Worm (Caenorhabditis elegans) whole organism, late embryonic: ENCODE measurements around the gene dph-7.

ENCODE experiments used
- C08G9.2 ChIP-seq: sonication (generic microtip); optimal IDR thresholded peaks from 2 replicates; lab custom pipeline; 2016; ENCODE audit warnings: mild to moderate bottlenecking, missing genetic modification characterization, moderate library complexity, missing compliant biosample characterization
- F13H6.1 ChIP-seq: sonication (generic microtip); optimal IDR thresholded peaks from 2 replicates; lab custom pipeline; 2016; ENCODE audit warnings: missing genetic modification characterization, missing compliant biosample characterization
- K02D7.2 ChIP-seq: sonication (generic microtip); optimal IDR thresholded peaks from 2 replicates; lab custom pipeline; 2017; ENCODE audit warnings: mild to moderate bottlenecking, missing genetic modification characterization, missing compliant biosample characterization
- K09A11.1 ChIP-seq: sonication (generic microtip); optimal IDR thresholded peaks from 2 replicates; lab custom pipeline; 2017; ENCODE audit warnings: antibody characterized with exemption, mild to moderate bottlenecking, missing genetic modification characterization, missing compliant biosample characterization; ENCODE audit not compliant: insufficient read depth
- T23F11.4 ChIP-seq: fragments of 200-800 bp; sonication (Bioruptor generic); optimal IDR thresholded peaks from 2 replicates; lab custom pipeline; 2018; ENCODE audit warnings: mild to moderate bottlenecking, missing genetic modification characterization, missing compliant biosample characterization
- ahr-1 ChIP-seq: sonication (generic microtip); optimal IDR thresholded peaks from 2 replicates; lab custom pipeline; 2016; ENCODE audit warnings: missing genetic modification characterization, missing compliant biosample characterization
- ceh-14 ChIP-seq: sonication (generic microtip); optimal IDR thresholded peaks from 2 replicates; lab custom pipeline; 2016; ENCODE audit warnings: missing genotype, missing genetic modification characterization, missing compliant biosample characterization
- ceh-2 ChIP-seq: sonication (generic microtip); optimal IDR thresholded peaks from 2 replicates; lab custom pipeline; 2016; ENCODE audit warnings: missing genotype, missing genetic modification characterization, missing compliant biosample characterization
- ceh-24 ChIP-seq: sonication (generic microtip); optimal IDR thresholded peaks from 2 replicates; lab custom pipeline; 2016; ENCODE audit warnings: mild to moderate bottlenecking, missing genetic modification characterization, missing compliant biosample characterization
- ceh-30 ChIP-seq: fragments of 150-350 bp; optimal IDR thresholded peaks from 2 replicates; lab custom pipeline; 2014; ENCODE audit warnings: missing biosample characterization, missing genetic modification characterization
- ceh-31 ChIP-seq: sonication (generic microtip); optimal IDR thresholded peaks from 2 replicates; lab custom pipeline; 2016; ENCODE audit warnings: missing genetic modification characterization, missing compliant biosample characterization
- ceh-45 ChIP-seq: fragments of 200-800 bp; sonication (Bioruptor generic); IDR thresholded peaks from 2 replicates; pipeline ENCODE4 v1.3.6; 2022; ENCODE audit warnings: missing genetic modification reagents, missing genetic modification characterization, missing compliant biosample characterization
- ceh-48 ChIP-seq: sonication (generic microtip); optimal IDR thresholded peaks from 2 replicates; lab custom pipeline; 2016; ENCODE audit warnings: missing genetic modification characterization, inconsistent platforms, missing compliant biosample characterization
- dve-1 ChIP-seq: sonication (generic microtip); optimal IDR thresholded peaks from 2 replicates; lab custom pipeline; 2017; ENCODE audit warnings: antibody characterized with exemption, mild to moderate bottlenecking, missing genetic modification characterization, missing compliant biosample characterization
- elt-2 ChIP-seq: sonication (generic microtip); optimal IDR thresholded peaks from 2 replicates; lab custom pipeline; 2016; ENCODE audit warnings: missing genetic modification reagents, missing genetic modification characterization, missing compliant biosample characterization
- elt-4 ChIP-seq: sonication (generic microtip); optimal IDR thresholded peaks from 2 replicates; lab custom pipeline; 2016; ENCODE audit warnings: missing genetic modification characterization, missing compliant biosample characterization
- ets-4 ChIP-seq: sonication (generic microtip); optimal IDR thresholded peaks from 2 replicates; lab custom pipeline; 2016; ENCODE audit warnings: missing genetic modification characterization, missing compliant biosample characterization
- fkh-6 ChIP-seq: sonication (generic microtip); optimal IDR thresholded peaks from 2 replicates; lab custom pipeline; 2016; ENCODE audit warnings: missing genetic modification characterization, missing compliant biosample characterization
- gmeb-2 ChIP-seq: sonication (generic microtip); optimal IDR thresholded peaks from 2 replicates; lab custom pipeline; 2016; ENCODE audit warnings: missing genetic modification characterization, inconsistent platforms, missing compliant biosample characterization
- mec-3 ChIP-seq: sonication (generic microtip); optimal IDR thresholded peaks from 2 replicates; lab custom pipeline; 2016; ENCODE audit warnings: borderline replicate concordance, missing genetic modification characterization, missing compliant biosample characterization
- nfya-1 ChIP-seq: sonication (generic microtip); optimal IDR thresholded peaks from 2 replicates; lab custom pipeline; 2017; ENCODE audit warnings: missing genetic modification characterization, mild to moderate bottlenecking, missing compliant biosample characterization, antibody characterized with exemption, moderate library complexity
- nhr-11 ChIP-seq: fragments of 150-350 bp; optimal IDR thresholded peaks from 2 replicates; lab custom pipeline; 2014; ENCODE audit warnings: missing biosample characterization, missing genetic modification characterization
- nhr-232 ChIP-seq: sonication (generic microtip); optimal IDR thresholded peaks from 2 replicates; lab custom pipeline; 2016; ENCODE audit warnings: missing genetic modification characterization, missing compliant biosample characterization
- npax-4 ChIP-seq: sonication (generic microtip); optimal IDR thresholded peaks from 2 replicates; lab custom pipeline; 2016; ENCODE audit warnings: missing genetic modification characterization, missing compliant biosample characterization
- pag-3 ChIP-seq: sonication (generic microtip); optimal IDR thresholded peaks from 2 replicates; lab custom pipeline; 2016; ENCODE audit warnings: missing compliant biosample characterization, missing genetic modification characterization, borderline replicate concordance
- pat-9 ChIP-seq: fragments of 200-800 bp; sonication (Bioruptor generic); optimal IDR thresholded peaks from 2 replicates; lab custom pipeline; 2018; ENCODE audit warnings: mild to moderate bottlenecking, missing genetic modification characterization, moderate library complexity, missing compliant biosample characterization
- pax-1 ChIP-seq: fragments of 150-350 bp; optimal IDR thresholded peaks from 2 replicates; lab custom pipeline; 2014; ENCODE audit warnings: missing biosample characterization, missing genetic modification characterization
- pha-2 ChIP-seq: sonication (generic microtip); optimal IDR thresholded peaks from 2 replicates; lab custom pipeline; 2017; ENCODE audit warnings: mild to moderate bottlenecking, missing genetic modification characterization, missing compliant biosample characterization
- sdc-2 ChIP-seq: sonication (generic microtip); optimal IDR thresholded peaks from 2 replicates; lab custom pipeline; 2016; ENCODE audit warnings: missing genotype, missing genetic modification characterization, missing compliant biosample characterization
- sox-4 ChIP-seq: sonication (generic microtip); optimal IDR thresholded peaks from 2 replicates; lab custom pipeline; 2017; ENCODE audit warnings: mild to moderate bottlenecking, missing genetic modification characterization, inconsistent platforms, missing compliant biosample characterization
- syd-9 ChIP-seq: sonication (generic microtip); optimal IDR thresholded peaks from 2 replicates; lab custom pipeline; 2016; ENCODE audit warnings: mild to moderate bottlenecking, missing genetic modification characterization, moderate library complexity, missing compliant biosample characterization
- tbx-2 ChIP-seq: sonication (generic microtip); optimal IDR thresholded peaks from 2 replicates; lab custom pipeline; 2016; ENCODE audit warnings: missing genetic modification characterization, missing compliant biosample characterization
- unc-3 ChIP-seq, 2 experiments: fragments of 200-800 bp in 1 of 2; sonication (Bioruptor generic) in 1 of 2; sonication (generic microtip) in 1 of 2; conservative IDR thresholded peaks in 1 of 2; optimal IDR thresholded peaks in 1 of 2; 2 replicates each; pipeline versions ENCODE4 v1.3.6 to Lab custom; 2016 to 2022; ENCODE audit warnings: missing compliant biosample characterization in 2 of 2, missing genetic modification characterization in 2 of 2, missing genetic modification reagents in 1 of 2
- unc-42 ChIP-seq: sonication (generic microtip); optimal IDR thresholded peaks from 2 replicates; lab custom pipeline; 2016; ENCODE audit warnings: missing genotype, missing genetic modification characterization, missing compliant biosample characterization
- unc-55 ChIP-seq: sonication (generic microtip); optimal IDR thresholded peaks from 2 replicates; lab custom pipeline; 2017; ENCODE audit warnings: missing biosample characterization, missing genetic modification reagents, missing genetic modification characterization
- zip-5 ChIP-seq: sonication (generic microtip); optimal IDR thresholded peaks from 2 replicates; lab custom pipeline; 2016; ENCODE audit warnings: missing genetic modification characterization, missing compliant biosample characterization

Gene dph-7

DNA sequence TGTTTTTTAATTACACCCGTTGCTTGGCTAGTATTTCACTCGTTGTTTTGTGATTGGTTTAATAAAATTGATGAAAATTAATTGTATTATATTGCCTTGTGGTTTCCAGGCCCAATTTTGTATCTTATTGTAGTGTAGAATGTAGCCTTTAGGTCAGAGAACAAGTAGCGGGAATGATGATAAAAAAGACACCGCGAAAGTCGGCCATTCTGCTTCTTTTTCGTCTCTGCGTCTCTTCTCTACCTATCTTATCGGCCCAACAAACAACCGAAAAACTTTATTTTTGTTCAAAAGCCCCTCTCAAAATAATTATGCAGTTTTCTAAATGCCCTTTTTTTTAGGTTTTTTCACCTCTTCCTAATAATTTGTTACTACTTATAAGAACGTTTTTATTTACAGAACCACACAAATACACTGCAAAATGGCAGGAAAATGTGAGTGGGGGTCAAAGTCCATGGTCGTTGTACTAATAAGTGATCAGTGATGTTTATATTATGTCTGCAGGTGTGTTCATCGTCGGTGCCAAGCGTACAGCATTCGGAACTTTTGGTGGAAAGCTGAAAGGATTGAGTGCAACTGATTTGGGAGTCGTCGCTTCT, 29.7 kb downstream of the dph-7 start, which contains the start of gene acaa-2:
TSS of gene acaa-2 (plus strand) at position 400 of the 599 bp plus-strand sequence.
- TF ChIP-seq ceh-31 (tag; lab: Kevin White, UChicago) (no peak), unc-42 (tag; lab: Kevin White, UChicago) (no peak), T23F11.4 (GFP tag; lab: Kevin White, UChicago) (no peak), dve-1 (tag; lab: Kevin White, UChicago) (peak; percentile 11), elt-2 (tag; lab: Kevin White, UChicago) (peak; percentile 49), elt-4 (tag; lab: Kevin White, UChicago) (no peak)
- TF ChIP-seq, all 69 proteins: peak for 2

DNA sequence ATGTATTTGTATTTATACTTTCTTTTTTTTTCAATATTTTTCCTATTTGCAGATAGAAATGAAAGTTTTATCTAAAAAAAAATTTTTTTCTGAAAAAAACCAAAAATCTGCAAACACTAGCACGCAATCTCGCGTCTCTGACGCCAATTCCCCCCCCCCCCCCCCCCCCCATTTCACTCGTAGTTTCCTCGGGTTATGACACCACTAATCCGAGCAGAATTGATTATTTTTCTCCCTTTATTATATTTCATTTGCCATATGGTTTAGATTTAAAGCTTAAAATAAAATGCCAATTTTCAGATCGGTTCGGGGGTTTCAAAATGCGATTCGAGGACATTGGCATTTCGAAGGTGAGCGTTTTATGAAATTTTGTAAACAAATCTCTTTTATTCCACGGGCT, 31.9 kb downstream of the dph-7 start, which contains the start of gene mtm-6:
TSS of gene mtm-6 (plus strand) at position 301 of the 400 bp plus-strand sequence.
- TF ChIP-seq K02D7.2 (tag; lab: Kevin White, UChicago) (peak; percentile 48), F13H6.1 (tag; lab: Kevin White, UChicago) (no peak), sdc-2 (tag; lab: Kevin White, UChicago) (no peak), unc-42 (tag; lab: Kevin White, UChicago) (no peak)

DNA sequence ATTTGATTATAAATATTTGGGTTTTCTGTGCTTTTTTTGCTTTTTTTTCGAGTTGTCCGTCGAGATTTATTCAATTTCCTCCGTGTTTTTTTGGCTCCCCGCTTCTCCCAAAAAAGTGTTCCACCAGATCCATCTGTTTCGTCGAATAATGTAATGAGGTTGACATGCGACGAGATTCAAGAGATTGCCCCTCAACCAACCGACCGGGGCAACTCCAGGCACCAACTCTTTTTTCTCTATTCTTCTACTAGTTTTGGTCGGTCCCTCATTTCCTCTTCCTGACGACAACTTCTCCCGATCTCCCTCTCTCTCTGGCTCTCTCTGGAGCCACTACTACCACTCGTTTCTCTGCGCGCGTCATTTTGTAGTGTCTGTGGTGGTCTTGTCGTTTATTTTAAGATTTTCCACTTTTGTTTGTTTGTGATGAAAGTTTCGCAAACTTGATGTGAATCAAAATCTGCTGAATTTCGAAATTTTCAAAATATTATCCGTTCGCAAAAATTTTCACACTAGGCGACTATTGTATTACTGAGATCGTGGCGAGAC, 32.9 kb downstream of the dph-7 start:
- no peak for TF ChIP-seq ceh-31 (tag; lab: Kevin White, UChicago)
- TF ChIP-seq unc-42 (tag; lab: Kevin White, UChicago), result peak; percentile 34

DNA sequence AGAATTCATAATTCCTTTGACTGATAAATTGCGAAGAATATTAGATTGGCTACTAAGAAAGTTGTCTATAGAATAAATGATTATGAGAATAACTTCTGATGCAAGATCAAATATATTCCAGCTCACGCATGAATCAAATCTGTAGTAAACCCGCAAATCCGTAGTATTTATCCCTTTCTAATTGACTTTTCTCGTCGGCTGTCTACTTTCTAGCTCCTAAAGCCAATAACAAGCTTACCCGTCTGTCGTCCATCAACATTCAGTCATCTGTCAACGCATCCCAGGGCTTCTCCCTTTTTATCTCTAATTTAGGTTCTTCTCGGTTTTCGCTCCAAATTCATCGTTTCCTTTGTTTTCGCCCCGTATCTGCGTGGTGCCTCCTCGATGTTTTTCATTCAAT, 34.0 kb downstream of the dph-7 start:
- TF ChIP-seq nhr-232 (no peak), unc-42 (tag; lab: Kevin White, UChicago) (peak; percentile 79)

DNA sequence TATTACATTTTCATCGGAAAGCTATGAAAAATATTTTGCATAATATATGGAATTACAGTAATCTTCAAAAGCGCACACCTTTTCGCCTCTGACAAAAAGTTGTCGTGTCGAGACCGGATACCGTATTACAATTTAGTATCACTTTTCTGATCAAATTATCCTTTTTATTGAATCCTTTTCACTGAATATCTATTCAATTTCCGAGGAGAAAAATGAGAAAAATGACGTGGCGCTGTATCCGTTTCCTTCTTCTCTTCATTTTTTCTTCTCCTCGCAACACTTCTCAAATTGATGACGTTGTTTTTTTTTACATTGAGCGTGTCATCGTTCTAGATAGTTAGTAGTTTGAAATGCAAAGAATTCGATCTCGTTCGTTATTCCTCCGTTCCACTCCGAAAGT, 36.0 kb downstream of the dph-7 start:
- TF ChIP-seq unc-42 (tag; lab: Kevin White, UChicago) (peak; percentile 46), ceh-45 (GFP tag; lab: Robert Waterston, UW) (no peak)

DNA sequence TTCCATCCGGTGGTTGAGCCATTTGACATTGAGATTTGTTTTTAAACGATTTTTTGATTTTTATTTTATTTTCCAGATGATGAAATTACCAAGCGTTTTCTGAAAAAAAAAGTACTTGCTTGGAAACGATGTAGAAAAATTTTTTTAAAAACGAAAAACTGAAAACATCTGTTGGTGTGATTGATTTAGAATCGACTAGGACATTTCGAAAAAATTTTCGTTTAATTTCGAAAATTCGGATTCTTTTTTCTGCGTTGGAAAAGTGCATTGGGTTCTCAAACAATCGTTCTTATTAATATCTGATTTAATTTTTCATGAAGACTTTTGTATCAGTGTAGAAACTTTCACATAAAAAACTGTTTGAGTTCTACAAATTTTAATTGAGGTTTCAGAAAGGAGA, 44.3 kb downstream of the dph-7 start, which contains the start of gene F53A2.9:
TSS of gene F53A2.9 (minus strand) at position 101 of the 400 bp plus-strand sequence.
- TF ChIP-seq sox-4 (no peak), unc-55 (GFP tag; lab: Kevin White, UChicago) (no peak), nhr-232 (no peak), zip-5 (tag; lab: Kevin White, UChicago) (no peak), elt-2 (tag; lab: Kevin White, UChicago) (no peak), elt-4 (tag; lab: Kevin White, UChicago) (no peak), ceh-14 (tag; lab: Kevin White, UChicago) (no peak), unc-42 (tag; lab: Kevin White, UChicago) (no peak), gmeb-2 (tag; lab: Kevin White, UChicago) (no peak), pag-3 (tag; lab: Kevin White, UChicago) (no peak), tbx-2 (tag; lab: Kevin White, UChicago) (no peak), ceh-24 (tag; lab: Kevin White, UChicago) (no peak), K09A11.1 (tag; lab: Kevin White, UChicago) (no peak), ahr-1 (tag; lab: Kevin White, UChicago) (no peak), unc-3 (GFP tag; conservative IDR thresholded peaks at IDR 0.05; lab: Robert Waterston, UW) (no peak), unc-3 (tag; optimal IDR thresholded peaks at IDR 0.05; lab: Kevin White, UChicago) (no peak), mec-3 (tag; lab: Kevin White, UChicago) (no peak), fkh-6 (tag; lab: Kevin White, UChicago) (no peak), npax-4 (tag; lab: Kevin White, UChicago) (no peak)

DNA sequence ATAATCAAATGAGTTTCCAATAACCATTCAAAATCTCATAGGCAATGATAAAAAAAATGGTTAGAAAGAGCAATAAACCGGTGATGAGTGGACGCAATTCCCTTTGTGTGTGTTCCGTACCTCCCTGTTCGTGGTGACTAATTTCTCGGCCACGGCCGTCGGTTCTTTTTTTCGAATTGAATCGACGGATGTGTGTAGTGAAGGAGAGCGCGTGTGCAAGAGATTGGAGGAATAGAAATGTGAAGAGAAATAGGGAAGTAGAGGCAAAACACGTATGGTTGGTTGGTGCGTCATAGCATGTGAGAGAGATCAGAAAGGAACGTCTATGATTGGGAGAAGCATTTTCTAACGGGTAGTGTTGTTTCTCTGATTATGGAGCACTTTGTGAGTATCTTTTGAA, 44.9 kb downstream of the dph-7 start:
- TF ChIP-seq unc-42 (tag; lab: Kevin White, UChicago) (peak; percentile 39), pax-1 (no peak), syd-9 (tag; lab: Kevin White, UChicago) (no peak), F13H6.1 (tag; lab: Kevin White, UChicago) (peak; percentile 23), nhr-11 (tag; lab: Kevin White, UChicago) (no peak), ahr-1 (tag; lab: Kevin White, UChicago) (no peak), ceh-48 (tag; lab: Kevin White, UChicago) (no peak), pha-2 (tag; lab: Kevin White, UChicago) (no peak), pat-9 (no peak), gmeb-2 (tag; lab: Kevin White, UChicago) (no peak), ceh-24 (tag; lab: Kevin White, UChicago) (no peak), unc-55 (GFP tag; lab: Kevin White, UChicago) (no peak), C08G9.2 (tag; lab: Kevin White, UChicago) (peak; percentile 38), nhr-232 (no peak), ceh-30 (tag; lab: Kevin White, UChicago) (no peak), ets-4 (tag; lab: Kevin White, UChicago) (peak; percentile 21), nfya-1 (tag; lab: Kevin White, UChicago) (peak; percentile 71), ceh-2 (peak; percentile 61)
